Fruit fly (Drosophila melanogaster) whole organism, embryonic: ENCODE measurements around the gene Gel.

Experiments used
- BEAF-32 ChIP-seq: fragments of 200-800 bp; sonication (Bioruptor generic); optimal IDR thresholded peaks from 3 replicates; lab custom pipeline; 2017; ENCODE audit warnings: missing biosample characterization, missing genetic modification characterization, mild to moderate bottlenecking, moderate library complexity, missing genetic modification reagents
- CG13775 ChIP-seq: fragments of 200-800 bp; sonication (Bioruptor generic); optimal IDR thresholded peaks from 3 replicates; lab custom pipeline; 2017; ENCODE audit warnings: missing biosample characterization, mild to moderate bottlenecking, missing genetic modification characterization
- CG13894 ChIP-seq: fragments of 200-800 bp; sonication (Bioruptor generic); optimal IDR thresholded peaks from 3 replicates; lab custom pipeline; 2018; ENCODE audit warnings: missing biosample characterization, mild to moderate bottlenecking, missing genetic modification characterization, moderate library complexity
- CG1529 ChIP-seq: fragments of 200-800 bp; sonication (Bioruptor generic); optimal IDR thresholded peaks from 3 replicates; lab custom pipeline; 2018; ENCODE audit warnings: missing biosample characterization, missing genetic modification characterization
- CG16813 ChIP-seq: fragments of 200-800 bp; sonication (Bioruptor generic); IDR thresholded peaks from 3 replicates; pipeline ENCODE4 v1.3.6; 2022; ENCODE audit warnings: missing biosample characterization, missing genetic modification characterization; ENCODE audit not compliant: partially characterized antibody
- CG17802 ChIP-seq: fragments of 200-800 bp; sonication (Bioruptor generic); optimal IDR thresholded peaks from 2 replicates; lab custom pipeline; 2018; ENCODE audit warnings: missing biosample characterization, mild to moderate bottlenecking, missing genetic modification characterization, moderate library complexity
- CG2199 ChIP-seq: fragments of 200-800 bp; sonication (Bioruptor generic); IDR thresholded peaks from 3 replicates; pipeline ENCODE4 v1.3.6; 2022; ENCODE audit warnings: missing biosample characterization, missing genetic modification characterization
- CG30431 ChIP-seq: fragments of 200-800 bp; sonication (Bioruptor generic); optimal IDR thresholded peaks from 2 replicates; lab custom pipeline; 2017; ENCODE audit warnings: missing biosample characterization, missing genetic modification characterization
- CG6854 ChIP-seq: fragments of 200-800 bp; sonication (Bioruptor generic); optimal IDR thresholded peaks from 3 replicates; lab custom pipeline; 2017; ENCODE audit warnings: missing biosample characterization, mild to moderate bottlenecking, missing genetic modification characterization
- CG7963 ChIP-seq: fragments of 200-800 bp; sonication (Bioruptor generic); IDR thresholded peaks from 3 replicates; pipeline ENCODE4 v1.3.6; 2022; ENCODE audit warnings: missing biosample characterization, missing genetic modification characterization; ENCODE audit not compliant: partially characterized antibody
- CHES-1-like ChIP-seq: fragments of 200-800 bp; sonication (Bioruptor generic); optimal IDR thresholded peaks from 2 replicates; lab custom pipeline; 2016; ENCODE audit warnings: missing biosample characterization, missing genetic modification characterization
- Deaf1 ChIP-seq: fragments of 200-800 bp; optimal IDR thresholded peaks from 3 replicates; lab custom pipeline; 2019; ENCODE audit warnings: missing biosample characterization, mild to moderate bottlenecking, missing genetic modification characterization, moderate library complexity
- Dref ChIP-seq: fragments of 200-800 bp; sonication (Bioruptor generic); IDR thresholded peaks from 2 replicates; pipeline ENCODE4 v1.3.6; 2022; ENCODE audit warnings: missing biosample characterization, missing genetic modification characterization
- Ets65A ChIP-seq: fragments of 200-800 bp; sonication (Bioruptor generic); peaks from one replicate; lab custom pipeline; 2016; ENCODE audit warnings: missing biosample characterization, missing genetic modification characterization
- Hey ChIP-seq: fragments of 200-800 bp; sonication (Bioruptor generic); optimal IDR thresholded peaks from 3 replicates; lab custom pipeline; 2018; ENCODE audit warnings: missing biosample characterization, mild to moderate bottlenecking, missing genetic modification characterization
- Hr3 ChIP-seq: fragments of 200-800 bp; sonication (Bioruptor generic); optimal IDR thresholded peaks from 3 replicates; lab custom pipeline; 2016; ENCODE audit warnings: missing biosample characterization, missing genetic modification characterization
- Med ChIP-seq: fragments of 200-800 bp; sonication (Bioruptor generic); peaks from one replicate; lab custom pipeline; 2016; ENCODE audit warnings: missing biosample characterization, missing genetic modification characterization, mild to moderate bottlenecking, inconsistent platforms, moderate library complexity
- Mes4 ChIP-seq: fragments of 200-800 bp; sonication (Bioruptor generic); optimal IDR thresholded peaks from 2 replicates; lab custom pipeline; 2016; ENCODE audit warnings: missing biosample characterization, missing genetic modification characterization
- Pdp1 ChIP-seq, 2 experiments: fragments of 200-800 bp; sonication (Bioruptor generic); optimal IDR thresholded peaks; 3 replicates each; lab custom pipeline; 2016; ENCODE audit warnings: missing biosample characterization in 2 of 2, missing genetic modification characterization in 2 of 2, mild to moderate bottlenecking in 1 of 2, moderate library complexity in 1 of 2
- abd-A ChIP-seq: fragments of 200-800 bp; sonication (Bioruptor generic); optimal IDR thresholded peaks from 3 replicates; lab custom pipeline; 2019; ENCODE audit warnings: missing biosample characterization, mild to moderate bottlenecking, missing genetic modification characterization, moderate library complexity
- amos ChIP-seq: fragments of 200-800 bp; sonication (Bioruptor generic); IDR thresholded peaks from 2 replicates; pipeline ENCODE4 v1.3.6; 2022; ENCODE audit warnings: missing biosample characterization, missing genetic modification characterization; ENCODE audit not compliant: partially characterized antibody
- cato ChIP-seq: fragments of 200-800 bp; sonication (Bioruptor generic); optimal IDR thresholded peaks from 2 replicates; lab custom pipeline; 2016; ENCODE audit warnings: missing biosample characterization, missing genetic modification characterization, borderline replicate concordance
- chinmo ChIP-seq: fragments of 200-800 bp; sonication (Bioruptor generic); IDR thresholded peaks from 4 replicates; pipeline ENCODE4 v1.3.6; 2022; ENCODE audit warnings: missing biosample characterization, missing genetic modification characterization; ENCODE audit not compliant: partially characterized antibody
- ci ChIP-seq: fragments of 200-800 bp; sonication (Bioruptor generic); IDR thresholded peaks from 3 replicates; pipeline ENCODE4 v1.3.6; 2022; ENCODE audit warnings: missing biosample characterization, missing genetic modification characterization
- crol ChIP-seq: fragments of 200-800 bp; sonication (Bioruptor generic); IDR thresholded peaks from 2 replicates; pipeline ENCODE4 v1.3.6; 2022; ENCODE audit warnings: missing biosample characterization, missing genetic modification characterization
- disco-r ChIP-seq: fragments of 200-800 bp; sonication (Bioruptor generic); optimal IDR thresholded peaks from 2 replicates; lab custom pipeline; 2016; ENCODE audit warnings: missing biosample characterization, missing genetic modification characterization
- ems ChIP-seq: fragments of 200-800 bp; sonication (Bioruptor generic); optimal IDR thresholded peaks from 3 replicates; lab custom pipeline; 2016; ENCODE audit warnings: missing biosample characterization, missing genetic modification characterization
- gcm ChIP-seq: fragments of 200-800 bp; sonication (Bioruptor generic); optimal IDR thresholded peaks from 2 replicates; lab custom pipeline; 2019; ENCODE audit warnings: missing biosample characterization, mild to moderate bottlenecking, missing genetic modification characterization, moderate library complexity
- jigr1 ChIP-seq: fragments of 200-800 bp; sonication (Bioruptor generic); IDR thresholded peaks from 3 replicates; pipeline ENCODE4 v1.3.6; 2022; ENCODE audit warnings: missing biosample characterization, missing genetic modification characterization
- lov ChIP-seq, 2 experiments: fragments of 200-800 bp in 1 of 2; fragments of >200 bp in 1 of 2; sonication (Bioruptor generic) in 1 of 2; IDR thresholded peaks in 1 of 2; optimal IDR thresholded peaks in 1 of 2; 2 replicates in 1 of 2; 3 replicates in 1 of 2; pipeline versions ENCODE4 v1.3.6 to Lab custom; 2017 to 2022; ENCODE audit warnings: missing biosample characterization in 1 of 2, missing genetic modification characterization in 1 of 2
- nerfin-1 ChIP-seq: fragments of 200-800 bp; sonication (Bioruptor generic); optimal IDR thresholded peaks from 3 replicates; lab custom pipeline; 2019; ENCODE audit warnings: missing biosample characterization, mild to moderate bottlenecking, missing genetic modification characterization, moderate library complexity
- onecut ChIP-seq: fragments of 200-800 bp; sonication (Bioruptor generic); IDR thresholded peaks from 2 replicates; pipeline ENCODE4 v1.3.6; 2022; ENCODE audit warnings: missing biosample characterization, missing genetic modification characterization
- pros ChIP-seq: fragments of 200-800 bp; sonication (Bioruptor generic); optimal IDR thresholded peaks from 3 replicates; lab custom pipeline; 2019; ENCODE audit warnings: missing biosample characterization, mild to moderate bottlenecking, missing genetic modification characterization, moderate library complexity
- ro ChIP-seq: fragments of 200-800 bp; sonication (Bioruptor generic); IDR thresholded peaks from 2 replicates; pipeline ENCODE4 v1.3.6; 2022; ENCODE audit warnings: missing biosample characterization, missing genetic modification characterization
- sisA ChIP-seq: fragments of 200-800 bp; sonication (Bioruptor generic); IDR thresholded peaks from 2 replicates; pipeline ENCODE4 v1.3.6; 2022; ENCODE audit warnings: missing biosample characterization, missing genetic modification characterization
- tll ChIP-seq, 2 experiments: fragments of 200-800 bp in 1 of 2; fragments of >200 bp in 1 of 2; sonication (Bioruptor generic) in 1 of 2; optimal IDR thresholded peaks; 2 replicates each; lab custom pipeline; 2017 to 2019; ENCODE audit warnings: missing biosample characterization in 2 of 2, missing genetic modification characterization in 2 of 2, mild to moderate bottlenecking in 1 of 2, moderate library complexity in 1 of 2
- unc-4 ChIP-seq: fragments of 200-800 bp; sonication (Bioruptor generic); IDR thresholded peaks from 2 replicates; pipeline ENCODE4 v1.3.6; 2022; ENCODE audit warnings: missing biosample characterization, missing genetic modification characterization; ENCODE audit not compliant: partially characterized antibody
- vvl ChIP-seq: fragments of 200-800 bp; sonication (Bioruptor generic); IDR thresholded peaks from 2 replicates; pipeline ENCODE4 v1.3.6; 2022; ENCODE audit warnings: missing biosample characterization, missing genetic modification characterization
- z ChIP-seq: fragments of 200-800 bp; sonication (Bioruptor generic); IDR thresholded peaks from 3 replicates; pipeline ENCODE4 v1.3.6; 2022; ENCODE audit warnings: missing biosample characterization, missing genetic modification characterization
- zen ChIP-seq: fragments of 200-800 bp; sonication (Bioruptor generic); optimal IDR thresholded peaks from 3 replicates; lab custom pipeline; 2018; ENCODE audit warnings: missing biosample characterization, mild to moderate bottlenecking, missing genetic modification characterization, moderate library complexity
- zen2 ChIP-seq: fragments of 200-800 bp; sonication (Bioruptor generic); IDR thresholded peaks from 3 replicates; pipeline ENCODE4 v1.3.6; 2022; ENCODE audit warnings: missing biosample characterization, missing genetic modification characterization; ENCODE audit not compliant: partially characterized antibody

The Gel gene

dm6 chr3R:4281119-4281861 lies 46.3 kb downstream of the Gel start (continued):
- TF ChIP-seq CG30431 (GFP tag; lab: Kevin White, UChicago) (no peak), zen (tag; lab: Kevin White, UChicago) (no peak), ems (GFP tag; lab: Kevin White, UChicago) (no peak), CG6854 (GFP tag; lab: Kevin White, UChicago) (no peak), tll (GFP tag; optimal IDR thresholded peaks at IDR 0.05; lab: Kevin White, UChicago) (peak in 1 of 2 experiments; percentile 79)

- TF ChIP-seq CG17802 (tag; lab: Kevin White, UChicago) (no peak), abd-A (peak; percentile 88), amos (GFP tag; lab: Robert Waterston, UW) (peak; percentile 27; the same call in 1 of the 2 replicates), CHES-1-like (GFP tag; lab: Kevin White, UChicago) (no peak), onecut (GFP tag; lab: Robert Waterston, UW) (peak; percentile 56), gcm (no peak), Pdp1 (GFP tag; optimal IDR thresholded peaks at IDR 0.05; lab: Kevin White, UChicago) (peak in 1 of 2 experiments; percentile 75), zen2 (GFP tag; lab: Robert Waterston, UW) (0 out of 3 replicates have a peak, but pooled peaks have one; percentile 32), Mes4 (GFP tag; lab: Kevin White, UChicago) (no peak), Dref (GFP tag; lab: Robert Waterston, UW) (peak; percentile 30; the same call in 1 of the 2 replicates), chinmo (GFP tag; lab: Robert Waterston, UW) (0 out of 4 replicates have a peak, but pooled peaks have one; percentile 6), disco-r (GFP tag; lab: Kevin White, UChicago) (no peak), BEAF-32 (peak; percentile 10), CG13894 (tag; lab: Kevin White, UChicago) (peak; percentile 61), unc-4 (GFP tag; lab: Robert Waterston, UW) (0 out of 2 replicates have a peak, but pooled peaks have one; percentile 12), Hey (peak; percentile 42)
Observed at dm6 chr3R:4282207-4282606, 47.2 kb downstream of the Gel start.

- TF ChIP-seq lov (optimal IDR thresholded peaks at IDR 0.05; lab: Kevin White, UChicago) (no peak), lov (GFP tag; IDR thresholded peaks at IDR 0.05; lab: Robert Waterston, UW) (0 out of 3 replicates have a peak, but pooled peaks have one; percentile 50), CG1529 (GFP tag; lab: Kevin White, UChicago) (no peak), CG7963 (GFP tag; lab: Robert Waterston, UW) (no peak), sisA (no peak), vvl (GFP tag; lab: Robert Waterston, UW) (0 out of 2 replicates have a peak, but pooled peaks have one; percentile 26), CG13775 (GFP tag; lab: Kevin White, UChicago) (peak; percentile 96), Ets65A (GFP tag; lab: Kevin White, UChicago) (peak; percentile 16), pros (GFP tag; lab: Kevin White, UChicago) (peak; percentile 84), Med (GFP tag; lab: Kevin White, UChicago) (peak; percentile 54), onecut (GFP tag; lab: Robert Waterston, UW) (peak; percentile 10; the same call in 1 of the 2 replicates), CG16813 (GFP tag; lab: Robert Waterston, UW) (no peak), jigr1 (GFP tag; lab: Robert Waterston, UW) (no peak), nerfin-1 (tag; lab: Kevin White, UChicago) (peak; percentile 51), cato (GFP tag; lab: Kevin White, UChicago) (no peak), Hr3 (no peak), Deaf1 (tag; lab: Kevin White, UChicago) (no peak), z (GFP tag; lab: Robert Waterston, UW) (no peak), CG2199 (GFP tag; lab: Robert Waterston, UW) (peak; percentile 70; the same call in 2 of the 3 replicates), ro (GFP tag; lab: Robert Waterston, UW) (no peak), abd-A (peak; percentile 20), crol (peak; percentile 26; the same call in 1 of the 2 replicates), Hey (peak; percentile 28), ci (GFP tag; lab: Robert Waterston, UW) (0 out of 3 replicates have a peak, but pooled peaks have one; percentile 24)
Observed at dm6 chr3R:4284376-4284953, 49.4 kb downstream of the Gel start.
